Worm (Caenorhabditis elegans) whole organism, early embryonic: ENCODE data around the gene F21G4.1.

Source experiments
- B0310.2 ChIP-seq: sonication (generic microtip); optimal IDR thresholded peaks from 2 replicates; lab custom pipeline; 2016; ENCODE audit warnings: mild to moderate bottlenecking, missing genetic modification characterization, missing compliant biosample characterization
- aly-1 ChIP-seq: sonication (generic microtip); optimal IDR thresholded peaks from 2 replicates; lab custom pipeline; 2016; ENCODE audit warnings: missing genetic modification characterization, missing compliant biosample characterization
- ama-1 ChIP-seq: fragments of 150-350 bp; optimal IDR thresholded peaks from 2 replicates; lab custom pipeline; 2014
- hmg-4 ChIP-seq: fragments of 200-800 bp; sonication (Bioruptor generic); optimal IDR thresholded peaks from 2 replicates; lab custom pipeline; 2018; ENCODE audit warnings: mild to moderate bottlenecking, missing genetic modification characterization, missing compliant biosample characterization
- hnd-1 ChIP-seq: sonication (generic microtip); optimal IDR thresholded peaks from 2 replicates; lab custom pipeline; 2016; ENCODE audit warnings: missing genetic modification characterization, missing compliant biosample characterization

DNA sequence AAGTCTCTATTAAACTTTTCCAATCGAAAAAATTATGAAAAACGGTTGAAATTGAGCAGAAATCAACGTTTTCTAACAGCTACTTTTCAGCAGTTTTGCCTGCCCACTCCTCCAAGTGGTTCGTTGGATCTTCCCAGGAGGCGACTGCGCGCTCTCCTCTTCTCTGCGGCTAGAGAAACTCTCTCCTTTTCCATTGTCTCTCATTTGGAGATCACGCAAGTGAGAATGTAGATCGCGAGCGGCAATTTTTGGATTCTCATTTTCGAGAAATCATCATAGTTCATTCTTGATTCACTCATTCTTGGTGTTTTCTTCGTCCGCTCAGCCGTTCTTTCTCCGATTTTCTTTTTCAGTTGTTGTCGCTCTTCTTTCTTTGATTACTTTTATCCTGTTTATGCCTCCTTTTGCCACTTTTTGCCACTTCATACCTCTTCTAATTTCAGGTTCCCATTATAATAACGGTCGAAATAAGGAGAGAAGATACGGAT is 8.2 kb downstream of the F21G4.1 start, which contains the start of gene mrp-4:
- TF ChIP-seq aly-1 (tag; lab: Kevin White, UChicago) (no peak), ama-1 (lab: Kevin White, UChicago) (no peak), hnd-1 (tag; lab: Kevin White, UChicago) (no peak), B0310.2 (tag; lab: Kevin White, UChicago) (no peak), hmg-4 (no peak)
